Fruit fly (Drosophila melanogaster) whole organism, adult: ENCODE results near the gene CG10874.

Experiments
- CG12768 ChIP-seq: fragments of 200-800 bp; sonication (Bioruptor generic); optimal IDR thresholded peaks from 2 replicates; lab custom pipeline; 2017; ENCODE audit warnings: missing biosample characterization, missing genetic modification characterization, mild to moderate bottlenecking, moderate library complexity, missing genetic modification reagents
- CG7045 ChIP-seq: fragments of 200-800 bp; sonication (Bioruptor generic); optimal IDR thresholded peaks from 2 replicates; lab custom pipeline; 2017; ENCODE audit warnings: missing biosample characterization, mild to moderate bottlenecking, missing genetic modification characterization
- Clk ChIP-seq: fragments of 200-800 bp; sonication (Bioruptor generic); optimal IDR thresholded peaks from 2 replicates; lab custom pipeline; 2017; ENCODE audit warnings: missing biosample characterization, missing genetic modification characterization
- bab1 ChIP-seq: fragments of 200-800 bp; sonication (Bioruptor generic); optimal IDR thresholded peaks from 3 replicates; lab custom pipeline; 2019; ENCODE audit warnings: missing biosample characterization, mild to moderate bottlenecking, missing genetic modification characterization, moderate library complexity

DNA sequence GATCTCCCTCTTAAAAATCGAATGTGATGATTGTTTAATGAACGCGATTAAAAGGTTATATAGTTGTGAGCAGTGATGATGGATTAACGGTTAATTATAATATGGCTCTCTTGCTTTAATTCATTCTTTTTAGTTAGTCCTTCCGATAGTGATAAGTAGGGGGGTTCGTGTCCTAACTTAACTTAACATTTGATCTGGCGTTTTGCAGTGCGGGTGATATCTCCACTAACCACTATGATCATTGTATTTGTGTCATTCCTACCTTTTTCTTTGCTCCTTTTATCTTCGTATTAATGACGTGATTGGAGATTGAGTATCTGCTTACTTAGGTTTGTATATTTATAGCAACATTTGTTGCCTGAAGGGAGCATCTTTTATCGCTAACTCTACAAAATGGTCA is 3.1 kb upstream of the CG10874 start:
- TF ChIP-seq CG12768 (GFP tag; lab: Kevin White, UChicago) (no peak), CG7045 (GFP tag; lab: Kevin White, UChicago) (no peak), bab1 (no peak), Clk (GFP tag; lab: Kevin White, UChicago) (no peak)
